Fruit fly (Drosophila melanogaster) whole organism, embryonic: ENCODE measurements around the gene CG4949.

ENCODE experiments used
- Atf6 ChIP-seq: fragments of 200-800 bp; sonication (Bioruptor generic); IDR thresholded peaks from 2 replicates; pipeline ENCODE4 v1.3.6; 2022; ENCODE audit warnings: missing biosample characterization, missing genetic modification characterization
- CG11085 ChIP-seq: fragments of 200-800 bp; sonication (Bioruptor generic); IDR thresholded peaks from 2 replicates; pipeline ENCODE4 v1.3.6; 2022; ENCODE audit warnings: missing biosample characterization, missing genetic modification characterization
- CG17568 ChIP-seq: fragments of 200-800 bp; sonication (Bioruptor generic); optimal IDR thresholded peaks from 2 replicates; lab custom pipeline; 2018; ENCODE audit warnings: missing biosample characterization, mild to moderate bottlenecking, missing genetic modification characterization, moderate library complexity
- CG3995 ChIP-seq: fragments of 200-800 bp; sonication (Bioruptor generic); optimal IDR thresholded peaks from 3 replicates; lab custom pipeline; 2016; ENCODE audit warnings: missing biosample characterization, missing genetic modification characterization
- Fer1 ChIP-seq: fragments of 200-800 bp; sonication (Bioruptor generic); optimal IDR thresholded peaks from 2 replicates; lab custom pipeline; 2017; ENCODE audit warnings: missing biosample characterization, mild to moderate bottlenecking, missing genetic modification characterization
- HHEX ChIP-seq: fragments of 200-800 bp; sonication (Bioruptor generic); optimal IDR thresholded peaks from 3 replicates; lab custom pipeline; 2017; ENCODE audit warnings: missing biosample characterization, mild to moderate bottlenecking, missing genetic modification characterization, missing genetic modification reagents
- Optix ChIP-seq: fragments of 200-800 bp; sonication (Bioruptor generic); IDR thresholded peaks from 3 replicates; pipeline ENCODE4 v1.3.6; 2022; ENCODE audit warnings: missing biosample characterization, missing genetic modification characterization
- bab2 ChIP-seq: fragments of 200-800 bp; sonication (Bioruptor generic); optimal IDR thresholded peaks from 2 replicates; lab custom pipeline; 2016; ENCODE audit warnings: missing biosample characterization, missing genetic modification characterization
- lola ChIP-seq, 3 experiments: fragments of >200 bp in 2 of 3; fragments of 200-800 bp in 1 of 3; sonication (Bioruptor generic) in 1 of 3; optimal IDR thresholded peaks; 2 replicates each; lab custom pipeline; 2017 to 2019; ENCODE audit warnings: missing biosample characterization in 3 of 3, missing genetic modification characterization in 3 of 3, mild to moderate bottlenecking in 1 of 3, moderate library complexity in 1 of 3
- lov ChIP-seq, 2 experiments: fragments of 200-800 bp in 1 of 2; fragments of >200 bp in 1 of 2; sonication (Bioruptor generic) in 1 of 2; IDR thresholded peaks in 1 of 2; optimal IDR thresholded peaks in 1 of 2; 2 replicates in 1 of 2; 3 replicates in 1 of 2; pipeline versions ENCODE4 v1.3.6 to Lab custom; 2017 to 2022; ENCODE audit warnings: missing biosample characterization in 1 of 2, missing genetic modification characterization in 1 of 2
- pho ChIP-seq: fragments of 200-800 bp; sonication (Bioruptor generic); optimal IDR thresholded peaks from 2 replicates; lab custom pipeline; 2016; ENCODE audit warnings: missing biosample characterization, missing genetic modification characterization
- ssp ChIP-seq: fragments of 200-800 bp; sonication (Bioruptor generic); IDR thresholded peaks from 2 replicates; pipeline ENCODE4 v1.3.6; 2022; ENCODE audit warnings: missing biosample characterization, missing genetic modification characterization
- ttk ChIP-seq: fragments of 200-800 bp; sonication (Bioruptor generic); IDR thresholded peaks from 2 replicates; pipeline ENCODE4 v2.1.2; 2022; ENCODE audit warnings: missing biosample characterization, missing genetic modification characterization
- zen ChIP-seq: fragments of 200-800 bp; sonication (Bioruptor generic); optimal IDR thresholded peaks from 3 replicates; lab custom pipeline; 2018; ENCODE audit warnings: missing biosample characterization, mild to moderate bottlenecking, missing genetic modification characterization, moderate library complexity

dm6 chrX:17047730-17048577, 30.7 kb upstream of the CG4949 start:
- TF ChIP-seq CG3995 (GFP tag; lab: Kevin White, UChicago) (no peak), CG11085 (GFP tag; lab: Robert Waterston, UW) (no peak), bab2 (GFP tag; lab: Kevin White, UChicago) (no peak), Fer1 (GFP tag; lab: Kevin White, UChicago) (no peak), Optix (no peak), lola (GFP tag; optimal IDR thresholded peaks at IDR 0.05; lab: Kevin White, UChicago) (no peak), HHEX (no peak), pho (no peak), lov (optimal IDR thresholded peaks at IDR 0.05; lab: Kevin White, UChicago) (no peak), lov (GFP tag; IDR thresholded peaks at IDR 0.05; lab: Robert Waterston, UW) (no peak), Atf6 (GFP tag; lab: Robert Waterston, UW) (no peak), ssp (GFP tag; lab: Robert Waterston, UW) (no peak), CG17568 (GFP tag; lab: Kevin White, UChicago) (no peak), ttk (GFP tag; lab: Robert Waterston, UW) (no peak), zen (no peak)
